Worm (Caenorhabditis elegans): ENCODE data around the gene F13B12.3.

DNA sequence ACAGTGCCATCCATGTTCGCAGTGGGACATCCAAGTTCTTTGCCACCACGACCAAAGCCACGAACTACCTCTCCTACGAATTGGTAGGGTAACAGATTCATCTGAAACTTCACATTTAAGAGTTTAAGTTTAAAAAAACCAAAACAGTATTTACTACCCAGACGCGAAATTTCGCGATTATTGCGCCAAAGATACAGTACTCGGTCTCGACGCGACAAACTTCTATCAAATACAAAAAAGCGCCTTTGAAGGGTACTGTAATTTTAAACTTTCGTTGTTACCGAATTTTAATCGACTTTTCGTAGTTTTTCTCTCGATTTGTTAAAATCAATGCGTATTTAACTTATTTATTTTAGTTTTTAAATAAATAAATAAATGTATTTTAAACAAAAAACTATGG is 29.5 kb upstream of the F13B12.3 start, which contains the start of gene rfk-1:
- TF ChIP-seq fkh-10 (GFP tag; optimal IDR thresholded peaks at IDR 0.05) (no peak), lin-11 (tag; optimal IDR thresholded peaks at IDR 0.05) (no peak), ceh-9 (tag; optimal IDR thresholded peaks at IDR 0.05) (no peak), ceh-45 (GFP tag; IDR thresholded peaks at IDR 0.05) (no peak), hlh-8 (tag; optimal IDR thresholded peaks at IDR 0.05) (no peak), unc-86 (tag; optimal IDR thresholded peaks at IDR 0.05) (no peak), pha-2 (tag; optimal IDR thresholded peaks at IDR 0.05) (no peak), dmd-4 (tag; optimal IDR thresholded peaks at IDR 0.05; ENCODE audit: borderline replicate concordance) (no peak), ceh-30 (tag; optimal IDR thresholded peaks at IDR 0.05) (no peak), sdc-2 (tag; optimal IDR thresholded peaks at IDR 0.05) (no peak), ama-1 (optimal IDR thresholded peaks at IDR 0.05) (no peak), nfya-1 (tag; optimal IDR thresholded peaks at IDR 0.05) (no peak)

Data from whole organism, late embryonic.